Fruit fly (Drosophila melanogaster): ENCODE data around the gene Larp4B.

Larp4B gene

dm6 chr3L:3206263-3206662 is 18.4 kb upstream of the Larp4B start, which contains the start of gene CG33160:
TSS of gene CG33160 (minus strand) at chr3L:3206363.
- TF ChIP-seq gcm2 (GFP tag; optimal IDR thresholded peaks at IDR 0.05) (no peak), CG10366 (GFP tag; IDR thresholded peaks at IDR 0.05) (no peak), CG17361 (GFP tag; IDR thresholded peaks at IDR 0.05) (no peak), gt (GFP tag; IDR thresholded peaks at IDR 0.05) (no peak), trh (GFP tag; optimal IDR thresholded peaks at IDR 0.05) (no peak)

dm6 chr3L:3208895-3209294 is 15.7 kb upstream of the Larp4B start, which contains the start of the genes CG32269 and CG32270:
TSS of gene CG32269 (minus strand) at chr3L:3208985.
TSS of gene CG32270 (minus strand) at chr3L:3208985.
- TF ChIP-seq mirr (GFP tag; optimal IDR thresholded peaks at IDR 0.05) (peak; percentile 66), tin (GFP tag; optimal IDR thresholded peaks at IDR 0.05) (no peak), CG6813 (GFP tag; optimal IDR thresholded peaks at IDR 0.05) (peak; percentile 18), CG6254 (GFP tag; optimal IDR thresholded peaks at IDR 0.05) (no peak), CG10462 (GFP tag; optimal IDR thresholded peaks at IDR 0.05) (no peak), knrl (GFP tag; IDR thresholded peaks at IDR 0.05; ENCODE audit: partially characterized antibody) (no peak), CG2875 (GFP tag; optimal IDR thresholded peaks at IDR 0.05) (no peak), CG9215 (GFP tag; IDR thresholded peaks at IDR 0.05) (no peak), Dll (GFP tag; IDR thresholded peaks at IDR 0.05; ENCODE audit: partially characterized antibody) (no peak), CG3847 (GFP tag; IDR thresholded peaks at IDR 0.05) (no peak), Max (GFP tag; optimal IDR thresholded peaks at IDR 0.05) (no peak), CG2712 (tag; optimal IDR thresholded peaks at IDR 0.05) (no peak), MTF-1 (GFP tag; optimal IDR thresholded peaks at IDR 0.05; ENCODE audit: borderline replicate concordance) (peak; percentile 0), Dek (tag; optimal IDR thresholded peaks at IDR 0.05) (no peak), Ssrp (tag; optimal IDR thresholded peaks at IDR 0.05) (no peak), Adf1 (GFP tag; IDR thresholded peaks at IDR 0.05) (no peak), CG18619 (GFP tag; optimal IDR thresholded peaks at IDR 0.05) (peak; percentile 3), Meics (GFP tag; optimal IDR thresholded peaks at IDR 0.05) (no peak), caup (GFP tag; optimal IDR thresholded peaks at IDR 0.05; ENCODE audit: severe bottlenecking) (peak; percentile 11), CG10979 (tag; optimal IDR thresholded peaks at IDR 0.05) (no peak), Atf3 (GFP tag; optimal IDR thresholded peaks at IDR 0.05) (no peak), pfk (GFP tag; optimal IDR thresholded peaks at IDR 0.05) (no peak), kah (GFP tag; optimal IDR thresholded peaks at IDR 0.05) (peak; percentile 71), HmgZ (tag; optimal IDR thresholded peaks at IDR 0.05) (no peak), CG8944 (GFP tag; optimal IDR thresholded peaks at IDR 0.05) (no peak), HLHmδ (GFP tag; optimal IDR thresholded peaks at IDR 0.05) (peak; percentile 30), grau (tag; optimal IDR thresholded peaks at IDR 0.05) (no peak), otp (GFP tag; IDR thresholded peaks at IDR 0.05) (no peak), Trl (optimal IDR thresholded peaks at IDR 0.05) (no peak), Trl (GFP tag; optimal IDR thresholded peaks at IDR 0.05) (peak; percentile 0), zfh2 (GFP tag; optimal IDR thresholded peaks at IDR 0.05) (no peak)

dm6 chr3L:3218859-3219258 is 5.8 kb upstream of the Larp4B start, which contains the start of the genes hob and nSMase:
TSS of gene hob (minus strand) at chr3L:3218920.
TSS of gene nSMase (plus strand) at chr3L:3219156.
- no peak for TF ChIP-seq Bdp1 (GFP tag; optimal IDR thresholded peaks at IDR 0.05)
- TF ChIP-seq CG9932 (GFP tag; IDR thresholded peaks at IDR 0.05) = no peak; the same call in 1 of the 2 replicates
- TF ChIP-seq Stat92E (GFP tag; optimal IDR thresholded peaks at IDR 0.05) = peak in 1 of 3 experiments; percentile 40
- peak; percentile 84 for TF ChIP-seq pzg (GFP tag; optimal IDR thresholded peaks at IDR 0.05)
- peak; percentile 28 for TF ChIP-seq Hsf (GFP tag; optimal IDR thresholded peaks at IDR 0.05)
- TF ChIP-seq slp2 (GFP tag; optimal IDR thresholded peaks at IDR 0.05) = no peak
- TF ChIP-seq ewg (GFP tag; optimal IDR thresholded peaks at IDR 0.05) = no peak
- no peak for TF ChIP-seq CG1792 (GFP tag; optimal IDR thresholded peaks at IDR 0.05)
- peak; percentile 76 for TF ChIP-seq Med (GFP tag)
- TF ChIP-seq CG12299 (tag; optimal IDR thresholded peaks at IDR 0.05) = no peak
- peak; percentile 52 for TF ChIP-seq Lhr (GFP tag; optimal IDR thresholded peaks at IDR 0.05)
- TF ChIP-seq CG34422 (GFP tag; IDR thresholded peaks at IDR 0.05) = peak; percentile 7; the same call in 1 of the 3 replicates
- no peak for TF ChIP-seq CG3065 (GFP tag; optimal IDR thresholded peaks at IDR 0.05)
- no peak for TF ChIP-seq stwl (tag; optimal IDR thresholded peaks at IDR 0.05)
- peak; percentile 22 for TF ChIP-seq CG13775 (GFP tag; optimal IDR thresholded peaks at IDR 0.05)

All from whole organism, embryonic.